Fruit fly (Drosophila melanogaster) Kc167 (cell line): ENCODE results near the gene CrebA.

Experiments used
- Sin3A ChIP-seq: fragments of >200 bp; optimal IDR thresholded peaks from 2 replicates; lab custom pipeline; 2018; ENCODE audit warnings: missing external identifiers
- h ChIP-seq: fragments of >200 bp; optimal IDR thresholded peaks from 3 replicates; lab custom pipeline; 2018; ENCODE audit warnings: missing external identifiers
- insv ChIP-seq: fragments of >200 bp; optimal IDR thresholded peaks from 3 replicates; lab custom pipeline; 2018; ENCODE audit warnings: missing external identifiers
- psq ChIP-seq: fragments of >200 bp; optimal IDR thresholded peaks from 2 replicates; lab custom pipeline; 2017; ENCODE audit warnings: missing external identifiers

DNA sequence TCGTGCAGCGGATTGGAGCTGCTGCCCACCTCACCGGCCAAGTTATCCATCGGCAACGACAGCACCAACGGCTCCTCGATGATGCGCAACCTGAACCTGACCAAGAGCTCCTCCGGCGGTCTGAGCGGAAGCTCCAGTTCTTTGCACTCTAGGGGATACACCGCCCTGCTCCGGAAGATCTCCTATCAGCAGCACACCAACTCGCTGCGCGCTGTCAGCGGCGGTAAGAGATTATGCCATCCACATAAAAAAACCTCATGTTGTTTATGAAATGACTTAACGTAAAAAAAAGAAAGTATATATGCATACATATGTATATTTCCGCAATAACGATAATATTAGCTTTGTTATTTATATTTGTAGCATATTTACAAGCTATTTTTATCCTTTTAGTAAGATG lies 33.6 kb downstream of the CrebA start:
- no peak for TF ChIP-seq h (lab: Kevin White, UChicago)
- TF ChIP-seq insv (lab: Kevin White, UChicago): no peak
- TF ChIP-seq Sin3A: no peak
- TF ChIP-seq psq (lab: Kevin White, UChicago): no peak
